Worm (Caenorhabditis elegans): Measurements from ENCODE around the gene K06H6.2.

DNA sequence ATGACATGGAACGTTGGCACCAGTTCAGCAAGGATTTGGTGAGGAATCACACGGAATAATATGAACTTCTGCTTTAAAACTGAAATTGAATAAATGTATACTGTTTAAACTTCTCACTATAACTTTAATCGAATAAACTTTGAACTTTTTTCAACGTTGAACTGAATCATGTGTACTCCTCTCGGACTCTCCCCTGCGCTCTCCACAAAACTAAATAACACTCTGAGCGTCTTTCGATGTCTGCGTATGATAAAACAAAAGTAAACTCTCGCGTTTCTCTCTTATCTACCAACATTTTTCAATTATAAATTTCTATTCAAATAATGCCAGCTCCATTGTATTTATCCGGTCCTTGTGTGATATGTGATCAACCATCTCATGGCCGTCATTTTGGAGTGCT is 46.3 kb downstream of the K06H6.2 start:
- TF ChIP-seq nhr-71 (tag; optimal IDR thresholded peaks at IDR 0.05): no peak
- TF ChIP-seq tbx-2 (tag; optimal IDR thresholded peaks at IDR 0.05): no peak
- TF ChIP-seq nhr-76 (tag; optimal IDR thresholded peaks at IDR 0.05): no peak
- TF ChIP-seq F16B12.6 (tag; optimal IDR thresholded peaks at IDR 0.05): no peak
